Worm (Caenorhabditis elegans) whole organism, L1 larva: ENCODE measurements around the gene VC5.2.

ENCODE experiments used
- C04F5.9 ChIP-seq: sonication (generic microtip); optimal IDR thresholded peaks from 2 replicates; lab custom pipeline; 2016; ENCODE audit warnings: missing genetic modification characterization, missing compliant biosample characterization
- C16A3.4 ChIP-seq: fragments of 150-350 bp; optimal IDR thresholded peaks from 2 replicates; lab custom pipeline; 2014; ENCODE audit warnings: missing biosample characterization, missing genetic modification characterization
- C34B4.2 ChIP-seq: sonication (generic microtip); optimal IDR thresholded peaks from 2 replicates; lab custom pipeline; 2017; ENCODE audit warnings: mild to moderate bottlenecking, missing genetic modification characterization, missing compliant biosample characterization
- F16B12.6 ChIP-seq: fragments of 150-350 bp; optimal IDR thresholded peaks from 2 replicates; lab custom pipeline; 2014; ENCODE audit warnings: missing biosample characterization, missing genetic modification characterization
- Y116A8C.19 ChIP-seq: sonication (generic microtip); optimal IDR thresholded peaks from 2 replicates; lab custom pipeline; 2016; ENCODE audit warnings: missing compliant biosample characterization, missing genetic modification characterization, borderline replicate concordance
- aha-1 ChIP-seq: fragments of 150-350 bp; optimal IDR thresholded peaks from 2 replicates; lab custom pipeline; 2014; ENCODE audit warnings: missing biosample characterization, missing genetic modification characterization
- aly-2 ChIP-seq: fragments of 150-350 bp; optimal IDR thresholded peaks from 2 replicates; lab custom pipeline; 2014; ENCODE audit warnings: missing biosample characterization, missing genetic modification characterization
- ceh-8 ChIP-seq: fragments of 200-800 bp; sonication (Bioruptor generic); optimal IDR thresholded peaks from 2 replicates; lab custom pipeline; 2018; ENCODE audit warnings: mild to moderate bottlenecking, missing genetic modification characterization, moderate library complexity, missing compliant biosample characterization
- ceh-88 ChIP-seq: fragments of 200-800 bp; sonication (Bioruptor generic); IDR thresholded peaks from 2 replicates; pipeline ENCODE4 v1.3.6; 2022; ENCODE audit warnings: missing genetic modification characterization, missing compliant biosample characterization
- ceh-90 ChIP-seq: sonication (generic microtip); optimal IDR thresholded peaks from 2 replicates; lab custom pipeline; 2016; ENCODE audit warnings: missing genetic modification characterization, missing compliant biosample characterization
- ces-1 ChIP-seq: fragments of 150-350 bp; optimal IDR thresholded peaks from 2 replicates; lab custom pipeline; 2014; ENCODE audit warnings: missing biosample characterization, missing genetic modification reagents, missing genetic modification characterization
- dpl-1 ChIP-seq, 3 experiments: fragments of 150-350 bp in 2 of 3; sonication (generic microtip) in 1 of 3; optimal IDR thresholded peaks; 2 replicates each; lab custom pipeline; 2014 to 2017; ENCODE audit warnings: missing biosample characterization in 3 of 3, missing genetic modification characterization in 3 of 3, missing genetic modification reagents in 3 of 3
- efl-1 ChIP-seq, 4 experiments: fragments of 150-350 bp; optimal IDR thresholded peaks in 3 of 4; peaks in 1 of 4; 1 replicate in 1 of 4; 2 replicates in 3 of 4; lab custom pipeline; 2014; ENCODE audit warnings: missing biosample characterization in 2 of 4, missing genetic modification characterization in 2 of 4, missing genetic modification reagents in 2 of 4
- efl-3 ChIP-seq: fragments of 200-800 bp; sonication (Bioruptor generic); optimal IDR thresholded peaks from 2 replicates; lab custom pipeline; 2018; ENCODE audit warnings: mild to moderate bottlenecking, missing genetic modification characterization, missing compliant biosample characterization
- egl-13 ChIP-seq: sonication (generic microtip); optimal IDR thresholded peaks from 2 replicates; lab custom pipeline; 2016; ENCODE audit warnings: missing genotype, missing genetic modification reagents, missing genetic modification characterization, missing compliant biosample characterization
- egl-27 ChIP-seq, 2 experiments: fragments of 150-350 bp in 1 of 2; sonication (generic microtip); optimal IDR thresholded peaks; 3 replicates each; lab custom pipeline; 2017 to 2018; ENCODE audit warnings: missing biosample characterization in 2 of 2, missing genetic modification characterization in 2 of 2, missing genetic modification reagents in 2 of 2
- elt-3 ChIP-seq, 6 experiments: fragments of 150-350 bp in 1 of 6; sonication (generic microtip); optimal IDR thresholded peaks; 2 replicates each; lab custom pipeline; 2017 to 2018; ENCODE audit warnings: missing biosample characterization in 6 of 6, missing genetic modification characterization in 6 of 6, inconsistent platforms in 1 of 6
- fkh-4 ChIP-seq: sonication (generic microtip); optimal IDR thresholded peaks from 2 replicates; lab custom pipeline; 2016; ENCODE audit warnings: missing compliant biosample characterization, missing genetic modification characterization, borderline replicate concordance
- fkh-8 ChIP-seq: sonication (generic microtip); optimal IDR thresholded peaks from 2 replicates; lab custom pipeline; 2016; ENCODE audit warnings: mild to moderate bottlenecking, missing genetic modification characterization, missing compliant biosample characterization
- grh-1 ChIP-seq: fragments of 200-800 bp; sonication (Bioruptor generic); IDR thresholded peaks from 2 replicates; pipeline ENCODE4 v1.3.6; 2022; ENCODE audit warnings: missing genetic modification reagents, missing genetic modification characterization, missing compliant biosample characterization
- hlh-17 ChIP-seq: fragments of 200-800 bp; sonication (Bioruptor generic); optimal IDR thresholded peaks from 2 replicates; lab custom pipeline; 2018; ENCODE audit warnings: missing genetic modification characterization, mild to moderate bottlenecking, missing compliant biosample characterization, moderate library complexity, borderline replicate concordance
- hpl-2 ChIP-seq: fragments of 150-350 bp; optimal IDR thresholded peaks from 2 replicates; lab custom pipeline; 2014; ENCODE audit warnings: missing biosample characterization, missing genetic modification reagents, missing genetic modification characterization
- isw-1 ChIP-seq: fragments of 200-800 bp; sonication (Bioruptor generic); IDR thresholded peaks from 2 replicates; pipeline ENCODE4 v1.3.6; 2022; ENCODE audit warnings: missing genetic modification characterization, missing compliant biosample characterization
- jun-1 ChIP-seq: fragments of 150-350 bp; optimal IDR thresholded peaks from 2 replicates; lab custom pipeline; 2014; ENCODE audit warnings: missing biosample characterization, missing genetic modification reagents, missing genetic modification characterization
- lin-14 ChIP-seq: fragments of 200-800 bp; sonication (Bioruptor generic); optimal IDR thresholded peaks from 2 replicates; lab custom pipeline; 2018; ENCODE audit warnings: mild to moderate bottlenecking, missing genetic modification characterization, moderate library complexity, missing compliant biosample characterization
- lin-15B ChIP-seq: fragments of 150-350 bp; sonication (generic microtip); optimal IDR thresholded peaks from 3 replicates; lab custom pipeline; 2014; ENCODE audit warnings: missing biosample characterization, missing genetic modification characterization
- lin-35 ChIP-seq, 2 experiments: fragments of 150-350 bp; optimal IDR thresholded peaks; 2 replicates each; lab custom pipeline; 2014; ENCODE audit warnings: missing biosample characterization in 2 of 2, missing genetic modification characterization in 2 of 2, missing genetic modification reagents in 2 of 2
- lin-39 ChIP-seq: fragments of 150-350 bp; optimal IDR thresholded peaks from 2 replicates; lab custom pipeline; 2014; ENCODE audit warnings: missing biosample characterization, missing genetic modification reagents, missing genetic modification characterization
- nhr-11 ChIP-seq: fragments of 150-350 bp; optimal IDR thresholded peaks from 2 replicates; lab custom pipeline; 2014; ENCODE audit warnings: missing biosample characterization, missing genetic modification characterization
- nhr-20 ChIP-seq: sonication (generic microtip); optimal IDR thresholded peaks from 2 replicates; lab custom pipeline; 2016; ENCODE audit warnings: mild to moderate bottlenecking, missing genetic modification characterization, missing compliant biosample characterization
- nhr-237 ChIP-seq: fragments of 150-350 bp; optimal IDR thresholded peaks from 2 replicates; lab custom pipeline; 2014; ENCODE audit warnings: missing biosample characterization, missing genetic modification characterization
- nhr-28 ChIP-seq: fragments of 150-350 bp; optimal IDR thresholded peaks from 2 replicates; lab custom pipeline; 2014; ENCODE audit warnings: missing biosample characterization, missing genetic modification characterization
- nhr-47 ChIP-seq: sonication (generic microtip); optimal IDR thresholded peaks from 2 replicates; lab custom pipeline; 2016; ENCODE audit warnings: mild to moderate bottlenecking, missing genetic modification characterization, moderate library complexity, missing compliant biosample characterization
- nhr-76 ChIP-seq: sonication (generic microtip); optimal IDR thresholded peaks from 2 replicates; lab custom pipeline; 2017; ENCODE audit warnings: missing biosample characterization, missing genetic modification characterization
- nhr-77 ChIP-seq: fragments of 150-350 bp; optimal IDR thresholded peaks from 2 replicates; lab custom pipeline; 2014; ENCODE audit warnings: missing biosample characterization, missing genetic modification characterization
- nhr-84 ChIP-seq: sonication (generic microtip); optimal IDR thresholded peaks from 2 replicates; lab custom pipeline; 2017; ENCODE audit warnings: missing biosample characterization, missing genetic modification characterization
- nhr-90 ChIP-seq: sonication (generic microtip); optimal IDR thresholded peaks from 2 replicates; lab custom pipeline; 2016; ENCODE audit warnings: mild to moderate bottlenecking, missing genetic modification characterization, missing compliant biosample characterization; ENCODE audit not compliant: poor library complexity
- pag-3 ChIP-seq: sonication (generic microtip); optimal IDR thresholded peaks from 2 replicates; lab custom pipeline; 2017; ENCODE audit warnings: missing genetic modification characterization, mild to moderate bottlenecking, missing compliant biosample characterization, antibody characterized with exemption, borderline replicate concordance; ENCODE audit not compliant: insufficient read depth
- pax-3 ChIP-seq: fragments of 200-800 bp; sonication (Bioruptor generic); optimal IDR thresholded peaks from 2 replicates; lab custom pipeline; 2018; ENCODE audit warnings: mild to moderate bottlenecking, missing genetic modification characterization, moderate library complexity, missing compliant biosample characterization
- snpc-4 ChIP-seq: fragments of 150-350 bp; optimal IDR thresholded peaks from 2 replicates; lab custom pipeline; 2014; ENCODE audit warnings: missing biosample characterization, missing genetic modification characterization
- sox-4 ChIP-seq: sonication (generic microtip); optimal IDR thresholded peaks from 2 replicates; lab custom pipeline; 2016; ENCODE audit warnings: missing genetic modification characterization, missing compliant biosample characterization
- sup-37 ChIP-seq: fragments of 200-800 bp; sonication (Bioruptor generic); optimal IDR thresholded peaks from 2 replicates; lab custom pipeline; 2018; ENCODE audit warnings: mild to moderate bottlenecking, missing genetic modification characterization, missing compliant biosample characterization
- swsn-7 ChIP-seq: sonication (generic microtip); optimal IDR thresholded peaks from 2 replicates; lab custom pipeline; 2016; ENCODE audit warnings: missing genetic modification characterization, missing compliant biosample characterization
- tbx-2 ChIP-seq: sonication (generic microtip); optimal IDR thresholded peaks from 2 replicates; lab custom pipeline; 2016; ENCODE audit warnings: missing genetic modification characterization, missing compliant biosample characterization
- tlp-1 ChIP-seq: fragments of 150-350 bp; optimal IDR thresholded peaks from 2 replicates; lab custom pipeline; 2014; ENCODE audit warnings: missing biosample characterization, missing genetic modification characterization
- unc-30 ChIP-seq: sonication (generic microtip); optimal IDR thresholded peaks from 2 replicates; lab custom pipeline; 2017; ENCODE audit warnings: missing biosample characterization, missing genetic modification characterization
- unc-62 ChIP-seq: fragments of 150-350 bp; optimal IDR thresholded peaks from 2 replicates; lab custom pipeline; 2014; ENCODE audit warnings: missing biosample characterization, missing genetic modification reagents, missing genetic modification characterization
- unc-86 ChIP-seq: sonication (generic microtip); optimal IDR thresholded peaks from 2 replicates; lab custom pipeline; 2016; ENCODE audit warnings: missing genetic modification characterization, missing compliant biosample characterization
- vab-15 ChIP-seq: sonication (generic microtip); optimal IDR thresholded peaks from 2 replicates; lab custom pipeline; 2017; ENCODE audit warnings: missing genotype, mild to moderate bottlenecking, missing genetic modification characterization, missing compliant biosample characterization
- xbp-1 ChIP-seq: sonication (generic microtip); optimal IDR thresholded peaks from 2 replicates; lab custom pipeline; 2016; ENCODE audit warnings: missing genetic modification characterization, missing compliant biosample characterization
- zip-4 ChIP-seq: fragments of 200-800 bp; sonication (Bioruptor generic); optimal IDR thresholded peaks from 2 replicates; lab custom pipeline; 2018; ENCODE audit warnings: mild to moderate bottlenecking, missing genetic modification characterization, moderate library complexity, missing compliant biosample characterization
- ztf-4 ChIP-seq: fragments of 150-350 bp; optimal IDR thresholded peaks from 2 replicates; lab custom pipeline; 2014; ENCODE audit warnings: missing biosample characterization, missing genetic modification characterization

VC5.2 gene

DNA sequence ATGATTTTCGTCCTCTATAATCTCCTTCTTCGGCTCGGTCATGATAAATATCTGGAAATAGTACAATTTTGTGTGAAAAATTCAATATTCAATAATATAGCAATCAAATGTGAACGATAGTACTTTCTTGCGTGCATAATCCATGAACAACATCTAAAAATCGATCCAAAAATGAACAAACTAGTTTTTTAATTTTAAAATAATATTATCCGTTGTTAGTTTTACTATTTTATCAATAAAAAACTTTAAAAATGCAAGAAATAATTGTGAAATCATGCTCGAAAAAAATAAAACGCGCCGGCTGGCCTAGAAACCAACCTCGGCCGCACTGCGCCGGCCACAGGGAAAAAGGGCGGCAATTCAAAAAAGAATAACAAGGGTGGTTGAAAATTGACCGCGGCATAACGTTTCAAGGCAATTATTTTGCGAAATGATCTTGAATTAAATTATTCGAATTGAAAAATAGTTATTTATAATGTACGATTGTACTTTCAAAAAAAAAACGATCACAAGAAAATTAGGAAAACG, 1.1 kb upstream of the VC5.2 start, which contains the start of gene mys-1 (continued):
- TF ChIP-seq efl-1 (optimal IDR thresholded peaks at IDR 0.05; lab: Kevin White, UChicago) = peak; percentile 93 to 94
- peak; percentile 93 to 99 for TF ChIP-seq efl-1 (GFP tag; optimal IDR thresholded peaks at IDR 0.05 in 1 of 2; lab: Kevin White, UChicago)
- TF ChIP-seq nhr-11 = no peak
- TF ChIP-seq sup-37 (GFP tag; lab: Kevin White, UChicago) = no peak
- no peak for TF ChIP-seq tlp-1 (tag; lab: Kevin White, UChicago)
- peak; percentile 78 for TF ChIP-seq pax-3
- peak; percentile 83 for TF ChIP-seq nhr-47 (tag; lab: Kevin White, UChicago)
- peak; percentile 59 for TF ChIP-seq unc-86 (tag; lab: Kevin White, UChicago)
- TF ChIP-seq lin-39 (tag; lab: Kevin White, UChicago) = peak; percentile 29
- no peak for TF ChIP-seq efl-3 (GFP tag; lab: Kevin White, UChicago)
- peak; percentile 72 for TF ChIP-seq fkh-4 (tag; lab: Kevin White, UChicago)
- TF ChIP-seq xbp-1 (tag; lab: Kevin White, UChicago) = peak; percentile 77
- TF ChIP-seq nhr-90 = peak; percentile 84
- TF ChIP-seq ces-1 (GFP tag; lab: Kevin White, UChicago) = no peak
- peak; percentile 43 for TF ChIP-seq lin-15B
- TF ChIP-seq C04F5.9 (tag; lab: Kevin White, UChicago) = peak; percentile 39
- no peak for TF ChIP-seq nhr-237 (tag; lab: Kevin White, UChicago)
- no peak for TF ChIP-seq unc-62 (GFP tag; lab: Kevin White, UChicago)
- TF ChIP-seq C34B4.2 (tag; lab: Kevin White, UChicago) = no peak
- no peak for TF ChIP-seq vab-15
- no peak for TF ChIP-seq nhr-28 (tag; lab: Kevin White, UChicago)
- TF ChIP-seq tbx-2 (tag; lab: Kevin White, UChicago) = peak; percentile 84
- TF ChIP-seq pag-3 = no peak
- TF ChIP-seq aha-1 (tag; lab: Kevin White, UChicago) = no peak
- no peak for TF ChIP-seq nhr-84 (tag; lab: Kevin White, UChicago)
- no peak for TF ChIP-seq egl-27 (tag; optimal IDR thresholded peaks at IDR 0.05; lab: Kevin White, UChicago)
- no peak for TF ChIP-seq elt-3 (tag; optimal IDR thresholded peaks at IDR 0.05; lab: Kevin White, UChicago)
- peak; percentile 36 for TF ChIP-seq ceh-8
- peak; percentile 68 for TF ChIP-seq egl-13 (tag; lab: Kevin White, UChicago)
- no peak for TF ChIP-seq hpl-2 (GFP tag; lab: Kevin White, UChicago)
- TF ChIP-seq ceh-90 = peak; percentile 89
- TF ChIP-seq nhr-76 (tag; lab: Kevin White, UChicago) = no peak
- TF ChIP-seq sox-4 (tag; lab: Kevin White, UChicago) = peak; percentile 73
- TF ChIP-seq grh-1 = no peak
- no peak for TF ChIP-seq hlh-17
- TF ChIP-seq ceh-88 (GFP tag; lab: Robert Waterston, UW) = no peak
- peak; percentile 17 for TF ChIP-seq snpc-4
- TF ChIP-seq nhr-20 (tag; lab: Kevin White, UChicago) = peak; percentile 83
- TF ChIP-seq nhr-77 (tag; lab: Kevin White, UChicago) = no peak
- no peak for TF ChIP-seq aly-2 (tag; lab: Kevin White, UChicago)
- TF ChIP-seq zip-4 (GFP tag; lab: Kevin White, UChicago) = no peak
- TF ChIP-seq unc-30 (tag; lab: Kevin White, UChicago) = no peak
- peak; percentile 69 for TF ChIP-seq swsn-7 (tag; lab: Kevin White, UChicago)
- peak; percentile 35; the same call in 1 of the 2 replicates for TF ChIP-seq isw-1 (GFP tag; lab: Robert Waterston, UW)
- peak; percentile 10 for TF ChIP-seq jun-1 (tag; lab: Kevin White, UChicago)
- no peak for TF ChIP-seq ztf-4
- TF ChIP-seq lin-14 (GFP tag; lab: Kevin White, UChicago) = peak; percentile 72
- peak; percentile 38 for TF ChIP-seq Y116A8C.19 (tag; lab: Kevin White, UChicago)
- TF ChIP-seq dpl-1 (GFP tag; optimal IDR thresholded peaks at IDR 0.05; lab: Kevin White, UChicago) = peak; percentile 86 to 94 (median 90)
- TF ChIP-seq fkh-8 = peak; percentile 52
- TF ChIP-seq C16A3.4 (tag; lab: Kevin White, UChicago) = peak; percentile 32
- peak; percentile 95 for TF ChIP-seq lin-35 (GFP tag; optimal IDR thresholded peaks at IDR 0.05; lab: Kevin White, UChicago)
- peak; percentile 7 for TF ChIP-seq F16B12.6 (tag; lab: Kevin White, UChicago)
